Fruit fly (Drosophila melanogaster) whole organism, embryonic: Measurements from ENCODE around the gene corto.

Experiments
- ATbp ChIP-seq: fragments of 200-800 bp; sonication (Bioruptor generic); optimal IDR thresholded peaks from 2 replicates; lab custom pipeline; 2017; ENCODE audit warnings: missing biosample characterization, mild to moderate bottlenecking, missing genetic modification characterization, missing genetic modification reagents
- BtbVII ChIP-seq: fragments of 200-800 bp; sonication (Bioruptor generic); optimal IDR thresholded peaks from 3 replicates; lab custom pipeline; 2017; ENCODE audit warnings: missing biosample characterization, mild to moderate bottlenecking, missing genetic modification characterization
- CG10366 ChIP-seq: fragments of 200-800 bp; sonication (Bioruptor generic); IDR thresholded peaks from 2 replicates; pipeline ENCODE4 v1.3.6; 2022; ENCODE audit warnings: missing biosample characterization, missing genetic modification characterization
- CG1233 ChIP-seq: fragments of 200-800 bp; sonication (Bioruptor generic); optimal IDR thresholded peaks from 4 replicates; lab custom pipeline; 2018; ENCODE audit warnings: missing biosample characterization, mild to moderate bottlenecking, missing genetic modification characterization
- CG13287 ChIP-seq: fragments of 200-800 bp; sonication (Bioruptor generic); IDR thresholded peaks from 2 replicates; pipeline ENCODE4 v1.3.6; 2022; ENCODE audit warnings: missing biosample characterization, missing genetic modification characterization; ENCODE audit not compliant: partially characterized antibody
- CG13775 ChIP-seq: fragments of 200-800 bp; sonication (Bioruptor generic); optimal IDR thresholded peaks from 3 replicates; lab custom pipeline; 2017; ENCODE audit warnings: missing biosample characterization, mild to moderate bottlenecking, missing genetic modification characterization
- CG14050 ChIP-seq: fragments of 200-800 bp; sonication (Bioruptor generic); IDR thresholded peaks from 3 replicates; pipeline ENCODE4 v1.3.6; 2022; ENCODE audit warnings: missing biosample characterization, missing genetic modification characterization
- CG15514 ChIP-seq: fragments of 200-800 bp; sonication (Bioruptor generic); optimal IDR thresholded peaks from 3 replicates; lab custom pipeline; 2017; ENCODE audit warnings: missing biosample characterization, missing genetic modification characterization, mild to moderate bottlenecking, moderate library complexity, missing genetic modification reagents
- CG1603 ChIP-seq: fragments of 200-800 bp; sonication (Bioruptor generic); optimal IDR thresholded peaks from 2 replicates; lab custom pipeline; 2019; ENCODE audit warnings: missing biosample characterization, mild to moderate bottlenecking, missing genetic modification characterization, moderate library complexity
- CG16815 ChIP-seq: fragments of 200-800 bp; sonication (Bioruptor generic); optimal IDR thresholded peaks from 3 replicates; lab custom pipeline; 2017; ENCODE audit warnings: missing biosample characterization, mild to moderate bottlenecking, missing genetic modification characterization
- CG17829 ChIP-seq: fragments of 200-800 bp; optimal IDR thresholded peaks from 2 replicates; lab custom pipeline; 2019; ENCODE audit warnings: missing biosample characterization, mild to moderate bottlenecking, missing genetic modification characterization, moderate library complexity
- CG2712 ChIP-seq: fragments of 200-800 bp; optimal IDR thresholded peaks from 3 replicates; lab custom pipeline; 2019; ENCODE audit warnings: missing biosample characterization, mild to moderate bottlenecking, missing genetic modification characterization, moderate library complexity
- CG3163 ChIP-seq: fragments of 200-800 bp; sonication (Bioruptor generic); optimal IDR thresholded peaks from 3 replicates; lab custom pipeline; 2016; ENCODE audit warnings: missing biosample characterization, missing genetic modification characterization
- CG7357 ChIP-seq: fragments of 200-800 bp; sonication (Bioruptor generic); IDR thresholded peaks from 3 replicates; pipeline ENCODE4 v1.3.6; 2022; ENCODE audit warnings: missing biosample characterization, missing genetic modification characterization
- CG7745 ChIP-seq: fragments of 200-800 bp; sonication (Bioruptor generic); optimal IDR thresholded peaks from 2 replicates; lab custom pipeline; 2018; ENCODE audit warnings: missing biosample characterization, mild to moderate bottlenecking, missing genetic modification characterization, moderate library complexity
- CG8924 ChIP-seq: fragments of 200-800 bp; optimal IDR thresholded peaks from 3 replicates; lab custom pipeline; 2019; ENCODE audit warnings: missing biosample characterization, mild to moderate bottlenecking, missing genetic modification characterization, moderate library complexity
- CoRest ChIP-seq: fragments of 200-800 bp; sonication (Bioruptor generic); optimal IDR thresholded peaks from 3 replicates; lab custom pipeline; 2018; ENCODE audit warnings: missing biosample characterization, mild to moderate bottlenecking, missing genetic modification characterization, moderate library complexity
- Deaf1 ChIP-seq: fragments of 200-800 bp; optimal IDR thresholded peaks from 3 replicates; lab custom pipeline; 2019; ENCODE audit warnings: missing biosample characterization, mild to moderate bottlenecking, missing genetic modification characterization, moderate library complexity
- Doc2 ChIP-seq: fragments of 200-800 bp; sonication (Bioruptor generic); IDR thresholded peaks from 2 replicates; pipeline ENCODE4 v1.3.6; 2022; ENCODE audit warnings: missing biosample characterization, missing genetic modification characterization
- E2f2 ChIP-seq: fragments of 200-800 bp; sonication (Bioruptor generic); IDR thresholded peaks from 2 replicates; pipeline ENCODE4 v1.3.6; 2022; ENCODE audit warnings: missing biosample characterization, missing genetic modification characterization
- HHEX ChIP-seq: fragments of 200-800 bp; sonication (Bioruptor generic); optimal IDR thresholded peaks from 3 replicates; lab custom pipeline; 2017; ENCODE audit warnings: missing biosample characterization, mild to moderate bottlenecking, missing genetic modification characterization, missing genetic modification reagents
- HLH4C ChIP-seq: fragments of 200-800 bp; sonication (Bioruptor generic); IDR thresholded peaks from 3 replicates; pipeline ENCODE4 v1.3.6; 2022; ENCODE audit warnings: missing biosample characterization, missing genetic modification characterization; ENCODE audit not compliant: partially characterized antibody
- HLHmδ ChIP-seq: fragments of 200-800 bp; sonication (Bioruptor generic); optimal IDR thresholded peaks from 2 replicates; lab custom pipeline; 2018; ENCODE audit warnings: missing biosample characterization, mild to moderate bottlenecking, missing genetic modification characterization, moderate library complexity
- Oli ChIP-seq: fragments of 200-800 bp; sonication (Bioruptor generic); optimal IDR thresholded peaks from 2 replicates; lab custom pipeline; 2018; ENCODE audit warnings: missing biosample characterization, mild to moderate bottlenecking, missing genetic modification characterization, moderate library complexity
- PHDP ChIP-seq: fragments of 200-800 bp; sonication (Bioruptor generic); optimal IDR thresholded peaks from 3 replicates; lab custom pipeline; 2018; ENCODE audit warnings: missing biosample characterization, mild to moderate bottlenecking, missing genetic modification characterization, moderate library complexity
- Pdp1 ChIP-seq, 2 experiments: fragments of 200-800 bp; sonication (Bioruptor generic); optimal IDR thresholded peaks; 3 replicates each; lab custom pipeline; 2016; ENCODE audit warnings: missing biosample characterization in 2 of 2, missing genetic modification characterization in 2 of 2, mild to moderate bottlenecking in 1 of 2, moderate library complexity in 1 of 2
- Spps ChIP-seq: fragments of 200-800 bp; sonication (Bioruptor generic); optimal IDR thresholded peaks from 2 replicates; lab custom pipeline; 2018; ENCODE audit warnings: missing biosample characterization, mild to moderate bottlenecking, missing genetic modification characterization
- Vsx1 ChIP-seq: fragments of 200-800 bp; sonication (Bioruptor generic); optimal IDR thresholded peaks from 2 replicates; lab custom pipeline; 2017; ENCODE audit warnings: missing biosample characterization, mild to moderate bottlenecking, missing genetic modification characterization, missing genetic modification reagents
- amos ChIP-seq: fragments of 200-800 bp; sonication (Bioruptor generic); IDR thresholded peaks from 2 replicates; pipeline ENCODE4 v1.3.6; 2022; ENCODE audit warnings: missing biosample characterization, missing genetic modification characterization; ENCODE audit not compliant: partially characterized antibody
- bbx ChIP-seq: fragments of 200-800 bp; sonication (Bioruptor generic); IDR thresholded peaks from 2 replicates; pipeline ENCODE4 v1.3.6; 2022; ENCODE audit warnings: missing biosample characterization, missing genetic modification characterization; ENCODE audit not compliant: partially characterized antibody
- bigmax ChIP-seq: fragments of 200-800 bp; sonication (Bioruptor generic); optimal IDR thresholded peaks from 2 replicates; lab custom pipeline; 2018; ENCODE audit warnings: missing biosample characterization, mild to moderate bottlenecking, missing genetic modification characterization
- bsh ChIP-seq, 2 experiments: fragments of 200-800 bp; sonication (Bioruptor generic); optimal IDR thresholded peaks; 2 replicates each; lab custom pipeline; 2017 to 2018; ENCODE audit warnings: mild to moderate bottlenecking in 2 of 2, missing biosample characterization in 2 of 2, missing genetic modification characterization in 2 of 2, moderate library complexity in 1 of 2
- cad ChIP-seq: fragments of >200 bp; optimal IDR thresholded peaks from 2 replicates; lab custom pipeline; 2017; ENCODE audit warnings: missing biosample characterization, missing genetic modification characterization
- cato ChIP-seq: fragments of 200-800 bp; sonication (Bioruptor generic); optimal IDR thresholded peaks from 2 replicates; lab custom pipeline; 2016; ENCODE audit warnings: missing biosample characterization, missing genetic modification characterization, borderline replicate concordance
- dati ChIP-seq: fragments of 200-800 bp; sonication (Bioruptor generic); IDR thresholded peaks from 2 replicates; pipeline ENCODE4 v1.3.6; 2022; ENCODE audit warnings: missing biosample characterization, missing genetic modification characterization
- dimm ChIP-seq: fragments of 200-800 bp; sonication (Bioruptor generic); IDR thresholded peaks from 2 replicates; pipeline ENCODE4 v1.3.6; 2022; ENCODE audit warnings: missing biosample characterization, missing genetic modification characterization
- eve ChIP-seq, 2 experiments: fragments of >200 bp; optimal IDR thresholded peaks; 2 replicates each; lab custom pipeline; 2017; ENCODE audit warnings: missing biosample characterization in 2 of 2, missing genetic modification characterization in 2 of 2
- gcm ChIP-seq: fragments of 200-800 bp; sonication (Bioruptor generic); optimal IDR thresholded peaks from 2 replicates; lab custom pipeline; 2019; ENCODE audit warnings: missing biosample characterization, mild to moderate bottlenecking, missing genetic modification characterization, moderate library complexity
- gcm2 ChIP-seq: fragments of 200-800 bp; sonication (Bioruptor generic); optimal IDR thresholded peaks from 2 replicates; lab custom pipeline; 2016; ENCODE audit warnings: missing biosample characterization, missing genetic modification characterization
- gem ChIP-seq: fragments of 200-800 bp; sonication (Bioruptor generic); optimal IDR thresholded peaks from 2 replicates; lab custom pipeline; 2019; ENCODE audit warnings: missing biosample characterization, mild to moderate bottlenecking, missing genetic modification characterization, moderate library complexity
- jumu ChIP-seq: fragments of 200-800 bp; sonication (Bioruptor generic); optimal IDR thresholded peaks from 3 replicates; lab custom pipeline; 2016; ENCODE audit warnings: missing biosample characterization, missing genetic modification characterization
- kni ChIP-seq: fragments of 200-800 bp; sonication (Bioruptor generic); optimal IDR thresholded peaks from 3 replicates; lab custom pipeline; 2017; ENCODE audit warnings: mild to moderate bottlenecking, missing biosample characterization, missing genetic modification reagents, missing genetic modification characterization
- nmo ChIP-seq: fragments of 200-800 bp; sonication (Bioruptor generic); optimal IDR thresholded peaks from 2 replicates; lab custom pipeline; 2018; ENCODE audit warnings: missing biosample characterization, mild to moderate bottlenecking, missing genetic modification characterization, moderate library complexity
- pb ChIP-seq: fragments of 200-800 bp; sonication (Bioruptor generic); optimal IDR thresholded peaks from 3 replicates; lab custom pipeline; 2016; ENCODE audit warnings: missing biosample characterization, missing genetic modification characterization
- pros ChIP-seq: fragments of 200-800 bp; sonication (Bioruptor generic); optimal IDR thresholded peaks from 3 replicates; lab custom pipeline; 2019; ENCODE audit warnings: missing biosample characterization, mild to moderate bottlenecking, missing genetic modification characterization, moderate library complexity
- sens ChIP-seq: fragments of 200-800 bp; sonication (Bioruptor generic); peaks from one replicate; lab custom pipeline; 2016; ENCODE audit warnings: missing biosample characterization, missing genetic modification characterization
- stc ChIP-seq: fragments of 200-800 bp; sonication (Bioruptor generic); IDR thresholded peaks from 2 replicates; pipeline ENCODE4 v1.3.6; 2022; ENCODE audit warnings: missing biosample characterization, missing genetic modification characterization

Gene corto

DNA sequence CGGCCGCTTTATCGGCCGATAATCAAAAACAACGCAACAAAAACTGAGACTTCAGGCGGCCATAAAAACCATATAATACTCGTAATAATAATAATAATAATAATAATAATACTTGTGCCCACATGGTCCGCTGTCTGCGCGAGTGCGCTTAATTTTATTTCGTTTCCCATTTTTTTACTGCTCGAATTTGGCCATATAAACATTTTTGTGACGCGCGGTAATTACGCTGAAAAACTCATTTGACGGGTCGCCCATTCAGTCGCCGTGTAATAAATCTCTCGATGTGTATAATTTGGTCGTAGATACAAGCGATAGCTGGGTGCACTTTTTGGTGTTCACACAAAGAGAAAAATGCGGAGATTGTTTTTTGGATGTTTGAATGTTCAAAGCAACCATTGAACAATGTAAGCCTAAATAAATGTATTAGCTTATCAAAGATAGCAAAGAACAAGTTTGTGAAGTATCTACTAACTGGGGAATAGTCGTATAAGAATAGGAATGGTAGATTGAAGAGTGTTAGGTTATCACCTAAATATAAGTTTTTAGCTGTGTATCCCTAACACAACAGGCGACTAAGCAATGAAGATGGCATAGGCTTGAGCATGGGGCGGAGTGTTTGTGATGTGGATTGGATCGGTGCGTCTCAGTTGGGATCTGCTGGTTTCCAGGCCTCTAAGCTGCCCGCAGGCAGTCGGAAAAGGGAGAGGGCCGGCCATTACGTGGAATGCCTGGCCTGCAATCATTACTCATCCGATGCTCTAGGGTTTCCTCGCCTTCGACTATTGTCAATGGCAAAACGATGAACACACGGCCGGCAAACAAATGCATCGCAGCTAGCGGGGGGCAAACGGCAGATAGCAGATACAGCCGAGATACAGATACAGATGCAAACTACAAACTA lies 10.7 kb downstream of the corto start (continued):
- no peak for TF ChIP-seq CG16815 (GFP tag; lab: Kevin White, UChicago)
- TF ChIP-seq CG7745 (tag; lab: Kevin White, UChicago) = peak; percentile 60
- no peak for TF ChIP-seq Deaf1
- peak; percentile 64 for TF ChIP-seq gcm
- peak; percentile 89 for TF ChIP-seq CG1603 (tag; lab: Kevin White, UChicago)
- no peak for TF ChIP-seq bbx (GFP tag; lab: Robert Waterston, UW)
- peak; percentile 59 for TF ChIP-seq ATbp (GFP tag; lab: Kevin White, UChicago)
- TF ChIP-seq gem (tag; lab: Kevin White, UChicago) = peak; percentile 85
- TF ChIP-seq nmo (GFP tag; lab: Kevin White, UChicago) = peak; percentile 54
- TF ChIP-seq CG3163 = peak; percentile 10
- peak; percentile 85 for TF ChIP-seq sens
- TF ChIP-seq CG7357 (GFP tag; lab: Robert Waterston, UW) = peak; percentile 51; the same call in 1 of the 3 replicates
- no peak for TF ChIP-seq HLH4C (GFP tag; lab: Robert Waterston, UW)
- peak; percentile 42; the same call in 1 of the 2 replicates for TF ChIP-seq stc (GFP tag; lab: Robert Waterston, UW)
- peak; percentile 27 for TF ChIP-seq CG1233 (GFP tag; lab: Kevin White, UChicago)
- peak; percentile 2 for TF ChIP-seq pros (GFP tag; lab: Kevin White, UChicago)
- TF ChIP-seq CG13775 (GFP tag; lab: Kevin White, UChicago) = peak; percentile 30
- no peak for TF ChIP-seq CG14050 (GFP tag; lab: Robert Waterston, UW)
- TF ChIP-seq HLHmδ (GFP tag; lab: Kevin White, UChicago) = peak; percentile 12
- TF ChIP-seq bigmax = no peak
- peak; percentile 63 for TF ChIP-seq jumu (GFP tag; lab: Kevin White, UChicago)
- TF ChIP-seq CG2712 = peak; percentile 74
- TF ChIP-seq CG13287 (GFP tag; lab: Robert Waterston, UW) = no peak
- no peak for TF ChIP-seq CG10366 (GFP tag; lab: Robert Waterston, UW)
- TF ChIP-seq Doc2 (GFP tag; lab: Robert Waterston, UW) = no peak
- TF ChIP-seq CG8924 = peak; percentile 54
- TF ChIP-seq pb = peak; percentile 23
- TF ChIP-seq bsh (GFP tag; optimal IDR thresholded peaks at IDR 0.05; lab: Kevin White, UChicago) = peak in 1 of 2 experiments; percentile 71
- no peak for TF ChIP-seq CG15514 (GFP tag; lab: Kevin White, UChicago)
- peak; percentile 26 for TF ChIP-seq Vsx1 (GFP tag; lab: Kevin White, UChicago)
- peak; percentile 55 for TF ChIP-seq CoRest
- peak; percentile 64 for TF ChIP-seq CG17829
- TF ChIP-seq eve (GFP tag; optimal IDR thresholded peaks at IDR 0.05; lab: Kevin White, UChicago) = peak in 1 of 2 experiments; percentile 68
- TF ChIP-seq PHDP (tag; lab: Kevin White, UChicago) = peak; percentile 16
- TF ChIP-seq dati (GFP tag; lab: Robert Waterston, UW) = 0 out of 2 replicates have a peak, but pooled peaks have one; percentile 20
- no peak for TF ChIP-seq cato (GFP tag; lab: Kevin White, UChicago)
- TF ChIP-seq E2f2 (GFP tag; lab: Robert Waterston, UW) = 0 out of 2 replicates have a peak, but pooled peaks have one; percentile 18
- peak; percentile 10 for TF ChIP-seq kni
- peak; percentile 49 for TF ChIP-seq cad (GFP tag; lab: Kevin White, UChicago)
- peak; percentile 57 for TF ChIP-seq Oli (tag; lab: Kevin White, UChicago)
- no peak for TF ChIP-seq gcm2
- TF ChIP-seq Spps (tag; lab: Kevin White, UChicago) = peak; percentile 39
- peak in 1 of 2 experiments; percentile 57 for TF ChIP-seq Pdp1 (GFP tag; optimal IDR thresholded peaks at IDR 0.05; lab: Kevin White, UChicago)
- TF ChIP-seq HHEX = peak; percentile 34
- TF ChIP-seq amos (GFP tag; lab: Robert Waterston, UW) = no peak
- no peak for TF ChIP-seq dimm (GFP tag; lab: Robert Waterston, UW)
- peak; percentile 54 for TF ChIP-seq BtbVII
